Worm (Caenorhabditis elegans) whole organism, young adult: ENCODE measurements around the gene asp-18.

ENCODE experiments used
- akir-1 ChIP-seq: fragments of 200-800 bp; sonication (Bioruptor generic); optimal IDR thresholded peaks from 2 replicates; lab custom pipeline; 2018; ENCODE audit warnings: mild to moderate bottlenecking, missing genetic modification characterization, moderate library complexity, missing compliant biosample characterization
- ama-1 ChIP-seq, 3 experiments: fragments of 150-350 bp in 1 of 3; sonication (generic microtip) in 2 of 3; optimal IDR thresholded peaks; 2 replicates each; lab custom pipeline; 2014 to 2018; ENCODE audit warnings: missing biosample characterization in 2 of 3, missing genetic modification characterization in 2 of 3, missing genetic modification reagents in 2 of 3
- chd-7 ChIP-seq: sonication (generic microtip); optimal IDR thresholded peaks from 2 replicates; lab custom pipeline; 2016; ENCODE audit warnings: mild to moderate bottlenecking, missing genetic modification characterization, moderate library complexity, missing compliant biosample characterization
- egl-44 ChIP-seq: fragments of 200-800 bp; sonication (Bioruptor generic); IDR thresholded peaks from 2 replicates; pipeline ENCODE4 v1.3.6; 2022; ENCODE audit warnings: missing genetic modification reagents, missing genetic modification characterization, missing compliant biosample characterization
- nhr-90 ChIP-seq: sonication (generic microtip); optimal IDR thresholded peaks from 2 replicates; lab custom pipeline; 2016; ENCODE audit warnings: missing genotype, mild to moderate bottlenecking, missing genetic modification characterization, missing compliant biosample characterization
- sea-2 ChIP-seq: fragments of 200-800 bp; sonication (Bioruptor generic); IDR thresholded peaks from 2 replicates; pipeline ENCODE4 v1.3.6; 2022; ENCODE audit warnings: missing genetic modification characterization, missing compliant biosample characterization
- somi-1 ChIP-seq: fragments of 200-800 bp; sonication (Bioruptor generic); optimal IDR thresholded peaks from 2 replicates; lab custom pipeline; 2018; ENCODE audit warnings: mild to moderate bottlenecking, missing genetic modification characterization, missing compliant biosample characterization
- ztf-3 ChIP-seq: fragments of 200-800 bp; sonication (Bioruptor generic); optimal IDR thresholded peaks from 2 replicates; lab custom pipeline; 2018; ENCODE audit warnings: mild to moderate bottlenecking, missing genetic modification characterization, missing compliant biosample characterization

- TF ChIP-seq ama-1 (optimal IDR thresholded peaks at IDR 0.05; lab: Kevin White, UChicago) (no peak), ama-1 (GFP tag; optimal IDR thresholded peaks at IDR 0.05; lab: Kevin White, UChicago) (no peak), nhr-90 (tag; lab: Kevin White, UChicago) (no peak), ztf-3 (no peak), sea-2 (GFP tag; lab: Robert Waterston, UW) (no peak), egl-44 (GFP tag; lab: Robert Waterston, UW) (no peak), somi-1 (no peak), akir-1 (no peak), chd-7 (tag; lab: Kevin White, UChicago) (no peak)
These were observed 19.0 kb upstream of the asp-18 start, which contains the start of the genes F11D11.21 and F11D11.12 for ce11 chrV:18750445-18750844.
